Fruit fly (Drosophila melanogaster) whole organism, embryonic: ENCODE measurements around the gene CG44004.

Source experiments
- BtbVII ChIP-seq: fragments of 200-800 bp; sonication (Bioruptor generic); optimal IDR thresholded peaks from 3 replicates; lab custom pipeline; 2017; ENCODE audit warnings: missing biosample characterization, mild to moderate bottlenecking, missing genetic modification characterization
- CG11247 ChIP-seq: fragments of 200-800 bp; sonication (Bioruptor generic); IDR thresholded peaks from 2 replicates; pipeline ENCODE4 v1.3.6; 2022; ENCODE audit warnings: missing biosample characterization, missing genetic modification characterization
- CG11560 ChIP-seq: fragments of 200-800 bp; sonication (Bioruptor generic); IDR thresholded peaks from 3 replicates; pipeline ENCODE4 v1.3.6; 2022; ENCODE audit warnings: missing biosample characterization, missing genetic modification characterization
- CG12071 ChIP-seq: fragments of 200-800 bp; sonication (Bioruptor generic); optimal IDR thresholded peaks from 3 replicates; lab custom pipeline; 2018; ENCODE audit warnings: missing biosample characterization, mild to moderate bottlenecking, missing genetic modification characterization
- CG12391 ChIP-seq: fragments of 200-800 bp; sonication (Bioruptor generic); optimal IDR thresholded peaks from 3 replicates; lab custom pipeline; 2018; ENCODE audit warnings: missing biosample characterization, mild to moderate bottlenecking, missing genetic modification characterization, moderate library complexity
- CG15073 ChIP-seq: fragments of 200-800 bp; sonication (Bioruptor generic); optimal IDR thresholded peaks from 2 replicates; lab custom pipeline; 2016; ENCODE audit warnings: missing biosample characterization, missing genetic modification characterization
- CG1603 ChIP-seq: fragments of 200-800 bp; sonication (Bioruptor generic); optimal IDR thresholded peaks from 2 replicates; lab custom pipeline; 2019; ENCODE audit warnings: missing biosample characterization, mild to moderate bottlenecking, missing genetic modification characterization, moderate library complexity
- CG17568 ChIP-seq: fragments of 200-800 bp; sonication (Bioruptor generic); optimal IDR thresholded peaks from 2 replicates; lab custom pipeline; 2018; ENCODE audit warnings: missing biosample characterization, mild to moderate bottlenecking, missing genetic modification characterization, moderate library complexity
- CG2199 ChIP-seq: fragments of 200-800 bp; sonication (Bioruptor generic); IDR thresholded peaks from 3 replicates; pipeline ENCODE4 v1.3.6; 2022; ENCODE audit warnings: missing biosample characterization, missing genetic modification characterization
- CG4282 ChIP-seq: fragments of 200-800 bp; sonication (Bioruptor generic); optimal IDR thresholded peaks from 2 replicates; lab custom pipeline; 2016; ENCODE audit warnings: missing biosample characterization, missing genetic modification characterization
- CG7987 ChIP-seq: fragments of 200-800 bp; sonication (Bioruptor generic); optimal IDR thresholded peaks from 2 replicates; lab custom pipeline; 2018; ENCODE audit warnings: missing biosample characterization, mild to moderate bottlenecking, missing genetic modification characterization, moderate library complexity
- CG8290 ChIP-seq, 3 experiments: fragments of 200-800 bp; sonication (Bioruptor generic); optimal IDR thresholded peaks; 2 replicates each; lab custom pipeline; 2016 to 2019; ENCODE audit warnings: missing biosample characterization in 3 of 3, missing genetic modification characterization in 3 of 3, mild to moderate bottlenecking in 2 of 3, moderate library complexity in 1 of 3
- CkIIα-i1 ChIP-seq: fragments of 200-800 bp; sonication (Bioruptor generic); IDR thresholded peaks from 2 replicates; pipeline ENCODE4 v1.3.6; 2022; ENCODE audit warnings: missing biosample characterization, missing genetic modification characterization
- CoRest ChIP-seq: fragments of 200-800 bp; sonication (Bioruptor generic); optimal IDR thresholded peaks from 3 replicates; lab custom pipeline; 2018; ENCODE audit warnings: missing biosample characterization, mild to moderate bottlenecking, missing genetic modification characterization, moderate library complexity
- D ChIP-seq, 2 experiments: fragments of 200-800 bp in 1 of 2; fragments of >200 bp in 1 of 2; sonication (Bioruptor generic) in 1 of 2; optimal IDR thresholded peaks; 2 replicates in 1 of 2; 3 replicates in 1 of 2; lab custom pipeline; 2017; ENCODE audit warnings: mild to moderate bottlenecking in 1 of 2, missing biosample characterization in 1 of 2, missing genetic modification characterization in 1 of 2, missing genetic modification reagents in 1 of 2
- Dek ChIP-seq: fragments of 200-800 bp; sonication (Bioruptor generic); optimal IDR thresholded peaks from 3 replicates; lab custom pipeline; 2019; ENCODE audit warnings: missing biosample characterization, mild to moderate bottlenecking, missing genetic modification characterization, moderate library complexity
- Doc3 ChIP-seq: fragments of 200-800 bp; sonication (Bioruptor generic); IDR thresholded peaks from 3 replicates; pipeline ENCODE4 v1.3.6; 2022; ENCODE audit warnings: missing biosample characterization, missing genetic modification characterization; ENCODE audit not compliant: partially characterized antibody
- E2f2 ChIP-seq: fragments of 200-800 bp; sonication (Bioruptor generic); IDR thresholded peaks from 2 replicates; pipeline ENCODE4 v1.3.6; 2022; ENCODE audit warnings: missing biosample characterization, missing genetic modification characterization
- Eip74EF ChIP-seq, 2 experiments: fragments of 200-800 bp in 1 of 2; fragments of >200 bp in 1 of 2; sonication (Bioruptor generic) in 1 of 2; optimal IDR thresholded peaks; 2 replicates each; lab custom pipeline; 2017 to 2019; ENCODE audit warnings: missing biosample characterization in 2 of 2, missing genetic modification characterization in 2 of 2, mild to moderate bottlenecking in 1 of 2, moderate library complexity in 1 of 2
- HLH3B ChIP-seq: fragments of 200-800 bp; sonication (Bioruptor generic); IDR thresholded peaks from 2 replicates; pipeline ENCODE4 v1.3.6; 2022; ENCODE audit warnings: missing biosample characterization, missing genetic modification characterization
- Hr3 ChIP-seq: fragments of 200-800 bp; sonication (Bioruptor generic); optimal IDR thresholded peaks from 3 replicates; lab custom pipeline; 2016; ENCODE audit warnings: missing biosample characterization, missing genetic modification characterization
- Hr51 ChIP-seq, 2 experiments: fragments of 200-800 bp; sonication (Bioruptor generic); optimal IDR thresholded peaks; 2 replicates in 1 of 2; 3 replicates in 1 of 2; lab custom pipeline; 2016 to 2018; ENCODE audit warnings: missing biosample characterization in 2 of 2, missing genetic modification characterization in 2 of 2, mild to moderate bottlenecking in 1 of 2, moderate library complexity in 1 of 2
- Mes4 ChIP-seq: fragments of 200-800 bp; sonication (Bioruptor generic); optimal IDR thresholded peaks from 2 replicates; lab custom pipeline; 2016; ENCODE audit warnings: missing biosample characterization, missing genetic modification characterization
- NC2α ChIP-seq: fragments of 200-800 bp; sonication (Bioruptor generic); optimal IDR thresholded peaks from 2 replicates; lab custom pipeline; 2016; ENCODE audit warnings: missing biosample characterization, missing genetic modification characterization
- Neu2 ChIP-seq: fragments of 200-800 bp; sonication (Bioruptor generic); optimal IDR thresholded peaks from 3 replicates; lab custom pipeline; 2016; ENCODE audit warnings: missing biosample characterization, missing genetic modification characterization, borderline replicate concordance
- Opbp ChIP-seq: fragments of 200-800 bp; sonication (Bioruptor generic); IDR thresholded peaks from 3 replicates; pipeline ENCODE4 v1.3.6; 2022; ENCODE audit warnings: missing biosample characterization, missing genetic modification characterization; ENCODE audit not compliant: partially characterized antibody
- Poxn ChIP-seq: fragments of 200-800 bp; sonication (Bioruptor generic); IDR thresholded peaks from 2 replicates; pipeline ENCODE4 v1.3.6; 2022; ENCODE audit warnings: missing biosample characterization, missing genetic modification characterization
- Side ChIP-seq: fragments of 200-800 bp; sonication (Bioruptor generic); optimal IDR thresholded peaks from 2 replicates; lab custom pipeline; 2016; ENCODE audit warnings: missing biosample characterization, missing genetic modification characterization
- Taf1 ChIP-seq: fragments of 200-800 bp; sonication (Bioruptor generic); IDR thresholded peaks from 2 replicates; pipeline ENCODE4 v1.3.6; 2022; ENCODE audit warnings: missing biosample characterization, missing genetic modification characterization
- Usf ChIP-seq: fragments of 200-800 bp; sonication (Bioruptor generic); optimal IDR thresholded peaks from 2 replicates; lab custom pipeline; 2017; ENCODE audit warnings: missing genotype, missing biosample characterization, missing genetic modification characterization
- bsh ChIP-seq, 2 experiments: fragments of 200-800 bp; sonication (Bioruptor generic); optimal IDR thresholded peaks; 2 replicates each; lab custom pipeline; 2017 to 2018; ENCODE audit warnings: mild to moderate bottlenecking in 2 of 2, missing biosample characterization in 2 of 2, missing genetic modification characterization in 2 of 2, moderate library complexity in 1 of 2
- chif ChIP-seq, 2 experiments: fragments of 200-800 bp; sonication (Bioruptor generic); optimal IDR thresholded peaks; 3 replicates each; lab custom pipeline; 2016; ENCODE audit warnings: missing biosample characterization in 2 of 2, missing genetic modification characterization in 2 of 2
- chinmo ChIP-seq: fragments of 200-800 bp; sonication (Bioruptor generic); IDR thresholded peaks from 4 replicates; pipeline ENCODE4 v1.3.6; 2022; ENCODE audit warnings: missing biosample characterization, missing genetic modification characterization; ENCODE audit not compliant: partially characterized antibody
- crp ChIP-seq, 2 experiments: fragments of 200-800 bp; sonication (Bioruptor generic); optimal IDR thresholded peaks; 2 replicates in 1 of 2; 3 replicates in 1 of 2; lab custom pipeline; 2017; ENCODE audit warnings: missing biosample characterization in 2 of 2, missing genetic modification characterization in 2 of 2, mild to moderate bottlenecking in 1 of 2, moderate library complexity in 1 of 2
- gem ChIP-seq: fragments of 200-800 bp; sonication (Bioruptor generic); optimal IDR thresholded peaks from 2 replicates; lab custom pipeline; 2019; ENCODE audit warnings: missing biosample characterization, mild to moderate bottlenecking, missing genetic modification characterization, moderate library complexity
- grn ChIP-seq: fragments of 200-800 bp; sonication (Bioruptor generic); optimal IDR thresholded peaks from 3 replicates; lab custom pipeline; 2017; ENCODE audit warnings: missing biosample characterization, missing genetic modification characterization
- gsb-n ChIP-seq: fragments of 200-800 bp; sonication (Bioruptor generic); optimal IDR thresholded peaks from 3 replicates; lab custom pipeline; 2018; ENCODE audit warnings: missing biosample characterization, mild to moderate bottlenecking, missing genetic modification characterization
- kay ChIP-seq: fragments of 200-800 bp; sonication (Bioruptor generic); optimal IDR thresholded peaks from 2 replicates; lab custom pipeline; 2016; ENCODE audit warnings: missing biosample characterization, missing genetic modification characterization
- ken ChIP-seq: fragments of 200-800 bp; sonication (Bioruptor generic); IDR thresholded peaks from 3 replicates; pipeline ENCODE4 v1.3.6; 2022; ENCODE audit warnings: missing biosample characterization, missing genetic modification characterization
- nerfin-2 ChIP-seq: fragments of 200-800 bp; sonication (Bioruptor generic); IDR thresholded peaks from 2 replicates; pipeline ENCODE4 v1.3.6; 2022; ENCODE audit warnings: missing biosample characterization, missing genetic modification characterization; ENCODE audit not compliant: partially characterized antibody
- schlank ChIP-seq: fragments of 200-800 bp; sonication (Bioruptor generic); optimal IDR thresholded peaks from 2 replicates; lab custom pipeline; 2018; ENCODE audit warnings: missing biosample characterization, mild to moderate bottlenecking, missing genetic modification characterization
- sd ChIP-seq: fragments of 200-800 bp; sonication (Bioruptor generic); optimal IDR thresholded peaks from 3 replicates; lab custom pipeline; 2018; ENCODE audit warnings: missing biosample characterization, mild to moderate bottlenecking, missing genetic modification characterization, moderate library complexity
- sens ChIP-seq: fragments of 200-800 bp; sonication (Bioruptor generic); peaks from one replicate; lab custom pipeline; 2016; ENCODE audit warnings: missing biosample characterization, missing genetic modification characterization
- sim ChIP-seq: fragments of 200-800 bp; sonication (Bioruptor generic); IDR thresholded peaks from 2 replicates; pipeline ENCODE4 v1.3.6; 2022; ENCODE audit warnings: missing biosample characterization, missing genetic modification characterization
- slbo ChIP-seq: fragments of 200-800 bp; sonication (Bioruptor generic); IDR thresholded peaks from 2 replicates; pipeline ENCODE4 v1.3.6; 2022; ENCODE audit warnings: missing biosample characterization, missing genetic modification characterization
- unc-4 ChIP-seq: fragments of 200-800 bp; sonication (Bioruptor generic); IDR thresholded peaks from 2 replicates; pipeline ENCODE4 v1.3.6; 2022; ENCODE audit warnings: missing biosample characterization, missing genetic modification characterization; ENCODE audit not compliant: partially characterized antibody
- unpg ChIP-seq: fragments of 200-800 bp; sonication (Bioruptor generic); optimal IDR thresholded peaks from 3 replicates; lab custom pipeline; 2018; ENCODE audit warnings: missing biosample characterization, mild to moderate bottlenecking, missing genetic modification characterization, moderate library complexity
- z ChIP-seq: fragments of 200-800 bp; sonication (Bioruptor generic); IDR thresholded peaks from 3 replicates; pipeline ENCODE4 v1.3.6; 2022; ENCODE audit warnings: missing biosample characterization, missing genetic modification characterization
- zfh1 ChIP-seq: fragments of 200-800 bp; sonication (Bioruptor generic); IDR thresholded peaks from 3 replicates; pipeline ENCODE4 v1.3.6; 2022; ENCODE audit warnings: missing biosample characterization, missing genetic modification characterization

CG44004 gene

DNA sequence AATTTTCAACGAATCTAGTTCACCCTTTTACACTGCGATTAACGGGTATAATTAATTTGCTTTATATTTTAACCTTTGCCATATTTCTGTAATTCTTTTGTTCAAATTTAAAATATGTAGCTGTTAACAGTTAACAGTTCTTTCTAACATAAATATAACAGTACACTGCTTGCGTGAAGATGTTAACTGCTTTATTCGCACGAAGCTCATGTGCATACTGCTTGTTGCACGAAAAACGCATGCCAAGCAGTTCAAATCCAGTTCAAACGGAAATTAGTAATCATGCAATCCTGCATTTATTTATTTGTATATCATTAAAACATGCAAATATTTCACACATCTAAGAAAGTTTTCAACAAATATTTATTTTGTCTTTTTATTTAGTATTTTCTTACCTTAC is 14.4 kb upstream of the CG44004 start (continued):
- TF ChIP-seq CoRest (tag; lab: Kevin White, UChicago) (peak; percentile 54), CG1603 (tag; lab: Kevin White, UChicago) (peak; percentile 65), schlank (no peak), Opbp (GFP tag; lab: Robert Waterston, UW) (peak; percentile 73), CG11247 (GFP tag; lab: Robert Waterston, UW) (no peak), unc-4 (no peak), sim (GFP tag; lab: Robert Waterston, UW) (no peak), NC2α (GFP tag; lab: Kevin White, UChicago) (no peak), Eip74EF (GFP tag; optimal IDR thresholded peaks at IDR 0.05; lab: Kevin White, UChicago) (peak in 1 of 2 experiments; percentile 99), Neu2 (GFP tag; lab: Kevin White, UChicago) (no peak), Side (GFP tag; lab: Kevin White, UChicago) (no peak), bsh (GFP tag; optimal IDR thresholded peaks at IDR 0.05; lab: Kevin White, UChicago) (no peak), sens (GFP tag; lab: Kevin White, UChicago) (peak; percentile 72), crp (GFP tag; optimal IDR thresholded peaks at IDR 0.05; lab: Kevin White, UChicago) (no peak), chif (GFP tag; optimal IDR thresholded peaks at IDR 0.05; lab: Kevin White, UChicago) (peak in 1 of 2 experiments; percentile 27), sd (tag; lab: Kevin White, UChicago) (peak; percentile 87), slbo (no peak), Usf (no peak), CG11560 (tag; lab: Robert Waterston, UW) (no peak), Taf1 (no peak), chinmo (peak; percentile 97), CkIIα-i1 (GFP tag; lab: Robert Waterston, UW) (no peak), Poxn (GFP tag; lab: Robert Waterston, UW) (no peak), CG12391 (tag; lab: Kevin White, UChicago) (no peak), BtbVII (GFP tag; lab: Kevin White, UChicago) (no peak), nerfin-2 (peak; percentile 18; the same call in 1 of the 2 replicates), Doc3 (GFP tag; lab: Robert Waterston, UW) (no peak), CG15073 (GFP tag; lab: Kevin White, UChicago) (no peak), zfh1 (0 out of 3 replicates have a peak, but pooled peaks have one; percentile 17), D (optimal IDR thresholded peaks at IDR 0.05; lab: Kevin White, UChicago) (no peak), D (GFP tag; optimal IDR thresholded peaks at IDR 0.05; lab: Kevin White, UChicago) (no peak), Hr51 (GFP tag; optimal IDR thresholded peaks at IDR 0.05; lab: Kevin White, UChicago) (no peak), grn (no peak), E2f2 (GFP tag; lab: Robert Waterston, UW) (peak; percentile 33; the same call in 1 of the 2 replicates), HLH3B (GFP tag; lab: Robert Waterston, UW) (no peak), CG12071 (GFP tag; lab: Kevin White, UChicago) (no peak), Dek (tag; lab: Kevin White, UChicago) (peak; percentile 17), gem (tag; lab: Kevin White, UChicago) (peak; percentile 15), CG4282 (no peak), CG7987 (GFP tag; lab: Kevin White, UChicago) (no peak), Mes4 (GFP tag; lab: Kevin White, UChicago) (no peak), CG8290 (GFP tag; optimal IDR thresholded peaks at IDR 0.05; lab: Kevin White, UChicago) (peak; percentile 78), CG8290 (tag; optimal IDR thresholded peaks at IDR 0.05; lab: Kevin White, UChicago) (peak in 1 of 2 experiments; percentile 88), ken (GFP tag; lab: Robert Waterston, UW) (no peak), unpg (GFP tag; lab: Kevin White, UChicago) (peak; percentile 9), z (GFP tag; lab: Robert Waterston, UW) (no peak), kay (GFP tag; lab: Kevin White, UChicago) (no peak), CG17568 (GFP tag; lab: Kevin White, UChicago) (no peak), CG2199 (GFP tag; lab: Robert Waterston, UW) (peak; percentile 96), gsb-n (tag; lab: Kevin White, UChicago) (peak; percentile 25), Hr3 (GFP tag; lab: Kevin White, UChicago) (no peak)
